Worm (Caenorhabditis elegans) whole organism, young adult: ENCODE data around the gene glb-22.

Source experiments
- B0261.1 ChIP-seq: sonication (generic microtip); optimal IDR thresholded peaks from 2 replicates; lab custom pipeline; 2016; ENCODE audit warnings: mild to moderate bottlenecking, missing genetic modification characterization, moderate library complexity, missing compliant biosample characterization
- D2030.7 ChIP-seq: fragments of 200-800 bp; sonication (Bioruptor generic); IDR thresholded peaks from 2 replicates; pipeline ENCODE4 v1.3.6; 2022; ENCODE audit warnings: missing genetic modification reagents, missing genetic modification characterization, missing compliant biosample characterization
- F10E7.11 ChIP-seq: sonication (generic microtip); optimal IDR thresholded peaks from 2 replicates; lab custom pipeline; 2017; ENCODE audit warnings: mild to moderate bottlenecking, missing genetic modification characterization, moderate library complexity, missing compliant biosample characterization
- F33H1.4 ChIP-seq: fragments of 200-800 bp; sonication (Bioruptor generic); IDR thresholded peaks from 2 replicates; pipeline ENCODE4 v1.3.6; 2022; ENCODE audit warnings: missing genetic modification reagents, missing genetic modification characterization, missing compliant biosample characterization
- F39B2.1 ChIP-seq: fragments of 200-800 bp; sonication (Bioruptor generic); IDR thresholded peaks from 2 replicates; pipeline ENCODE4 v1.3.6; 2022; ENCODE audit warnings: missing genetic modification reagents, missing genetic modification characterization, missing compliant biosample characterization
- F55B11.4 ChIP-seq: sonication (generic microtip); optimal IDR thresholded peaks from 2 replicates; lab custom pipeline; 2016; ENCODE audit warnings: missing compliant biosample characterization, missing genetic modification characterization, borderline replicate concordance; ENCODE audit not compliant: insufficient read depth
- F57C9.4 ChIP-seq: sonication (generic microtip); optimal IDR thresholded peaks from 2 replicates; lab custom pipeline; 2017; ENCODE audit warnings: mild to moderate bottlenecking, missing genetic modification characterization, missing compliant biosample characterization
- K12H6.12 ChIP-seq: fragments of 200-800 bp; sonication (Bioruptor generic); optimal IDR thresholded peaks from 2 replicates; lab custom pipeline; 2018; ENCODE audit warnings: mild to moderate bottlenecking, missing genetic modification characterization, missing compliant biosample characterization
- T26A5.8 ChIP-seq: sonication (generic microtip); optimal IDR thresholded peaks from 2 replicates; lab custom pipeline; 2016; ENCODE audit warnings: missing genetic modification characterization, missing compliant biosample characterization
- Y53G8AR.9 ChIP-seq: fragments of 200-800 bp; sonication (Bioruptor generic); conservative IDR thresholded peaks from 2 replicates; pipeline ENCODE4 v1.3.6; 2022; ENCODE audit warnings: missing genetic modification reagents, missing genetic modification characterization, missing compliant biosample characterization
- Y67H2A.10 ChIP-seq: fragments of 200-800 bp; sonication (Bioruptor generic); conservative IDR thresholded peaks from 2 replicates; pipeline ENCODE4 v1.3.6; 2022; ENCODE audit warnings: missing genetic modification reagents, missing genetic modification characterization, missing compliant biosample characterization
- Y79H2A.3 ChIP-seq: fragments of 200-800 bp; sonication (Bioruptor generic); conservative IDR thresholded peaks from 2 replicates; pipeline ENCODE4 v1.3.6; 2022; ENCODE audit warnings: missing genetic modification reagents, missing genetic modification characterization, missing compliant biosample characterization
- attf-5 ChIP-seq: fragments of 200-800 bp; sonication (Bioruptor generic); optimal IDR thresholded peaks from 2 replicates; lab custom pipeline; 2018; ENCODE audit warnings: mild to moderate bottlenecking, missing genetic modification characterization, missing compliant biosample characterization
- ccch-3 ChIP-seq: fragments of 200-800 bp; sonication (Bioruptor generic); optimal IDR thresholded peaks from 2 replicates; lab custom pipeline; 2018; ENCODE audit warnings: mild to moderate bottlenecking, missing genetic modification characterization, missing compliant biosample characterization
- cebp-1 ChIP-seq, 2 experiments: fragments of 200-800 bp in 1 of 2; sonication (Bioruptor generic) in 1 of 2; sonication (generic microtip) in 1 of 2; IDR thresholded peaks in 1 of 2; optimal IDR thresholded peaks in 1 of 2; 2 replicates each; pipeline versions ENCODE4 v1.3.6 to Lab custom; 2017 to 2022; ENCODE audit warnings: missing compliant biosample characterization in 2 of 2, missing genetic modification characterization in 2 of 2, mild to moderate bottlenecking in 1 of 2, missing genetic modification reagents in 1 of 2, moderate library complexity in 1 of 2
- ceh-40 ChIP-seq: fragments of 200-800 bp; sonication (Bioruptor generic); IDR thresholded peaks from 2 replicates; pipeline ENCODE4 v1.3.6; 2022; ENCODE audit warnings: missing genetic modification characterization, missing compliant biosample characterization
- dox-1 ChIP-seq: fragments of 200-800 bp; sonication (Bioruptor generic); IDR thresholded peaks from 2 replicates; pipeline ENCODE4 v1.3.6; 2022; ENCODE audit warnings: missing genetic modification reagents, missing genetic modification characterization, missing compliant biosample characterization
- dpff-1 ChIP-seq: sonication (generic microtip); optimal IDR thresholded peaks from 2 replicates; lab custom pipeline; 2017; ENCODE audit warnings: mild to moderate bottlenecking, missing genetic modification characterization, missing compliant biosample characterization
- egl-18 ChIP-seq: fragments of 200-800 bp; sonication (Bioruptor generic); IDR thresholded peaks from 2 replicates; pipeline ENCODE4 v1.3.6; 2022; ENCODE audit warnings: missing genetic modification reagents, missing genetic modification characterization, missing compliant biosample characterization
- egrh-3 ChIP-seq: fragments of 200-800 bp; sonication (Bioruptor generic); IDR thresholded peaks from 2 replicates; pipeline ENCODE4 v1.3.6; 2022; ENCODE audit warnings: missing genetic modification reagents, missing genetic modification characterization, missing compliant biosample characterization
- gei-17 ChIP-seq: fragments of 200-800 bp; sonication (Bioruptor generic); optimal IDR thresholded peaks from 2 replicates; lab custom pipeline; 2018; ENCODE audit warnings: mild to moderate bottlenecking, missing genetic modification characterization, missing compliant biosample characterization
- hlh-12 ChIP-seq: sonication (generic microtip); optimal IDR thresholded peaks from 2 replicates; lab custom pipeline; 2016; ENCODE audit warnings: missing genetic modification characterization, missing compliant biosample characterization
- hrde-1 ChIP-seq: sonication (generic microtip); optimal IDR thresholded peaks from 2 replicates; lab custom pipeline; 2016; ENCODE audit warnings: missing genetic modification characterization, mild to moderate bottlenecking, missing compliant biosample characterization, moderate library complexity, missing genotype, missing genetic modification reagents, borderline replicate concordance
- lin-35 ChIP-seq, 3 experiments: fragments of 150-350 bp in 2 of 3; sonication (generic microtip) in 1 of 3; optimal IDR thresholded peaks; 2 replicates each; lab custom pipeline; 2014 to 2018; ENCODE audit warnings: missing biosample characterization in 3 of 3, missing genetic modification characterization in 3 of 3, missing genetic modification reagents in 3 of 3
- madf-3 ChIP-seq: fragments of 200-800 bp; sonication (Bioruptor generic); IDR thresholded peaks from 2 replicates; pipeline ENCODE4 v1.3.6; 2022; ENCODE audit warnings: missing genetic modification reagents, missing genetic modification characterization, missing compliant biosample characterization
- madf-8 ChIP-seq: fragments of 200-800 bp; sonication (Bioruptor generic); conservative IDR thresholded peaks from 2 replicates; pipeline ENCODE4 v1.3.6; 2022; ENCODE audit warnings: missing genetic modification reagents, missing genetic modification characterization, missing compliant biosample characterization
- nhr-120 ChIP-seq: fragments of 200-800 bp; sonication (Bioruptor generic); IDR thresholded peaks from 2 replicates; pipeline ENCODE4 v1.3.6; 2022; ENCODE audit warnings: missing genetic modification characterization, missing compliant biosample characterization
- snpc-1.1 ChIP-seq: sonication (generic microtip); optimal IDR thresholded peaks from 2 replicates; lab custom pipeline; 2017; ENCODE audit warnings: missing genetic modification characterization, mild to moderate bottlenecking, missing compliant biosample characterization, antibody characterized with exemption, moderate library complexity, missing genotype, missing genetic modification reagents; ENCODE audit not compliant: insufficient read depth
- snpc-4 ChIP-seq, 5 experiments: fragments of 150-350 bp in 1 of 5; sonication (generic microtip) in 4 of 5; optimal IDR thresholded peaks; 2 replicates each; lab custom pipeline; 2014 to 2018; ENCODE audit warnings: missing genetic modification characterization in 5 of 5, missing biosample characterization in 3 of 5, antibody characterized with exemption in 2 of 5, mild to moderate bottlenecking in 2 of 5, missing compliant biosample characterization in 2 of 5, missing genotype in 2 of 5, moderate library complexity in 2 of 5, missing genetic modification reagents in 1 of 5
- tlf-1 ChIP-seq: fragments of 200-800 bp; sonication (Bioruptor generic); optimal IDR thresholded peaks from 2 replicates; lab custom pipeline; 2018; ENCODE audit warnings: mild to moderate bottlenecking, missing genetic modification characterization, missing compliant biosample characterization
- unc-62 ChIP-seq: fragments of 150-350 bp; optimal IDR thresholded peaks from 2 replicates; lab custom pipeline; 2014; ENCODE audit warnings: missing biosample characterization, missing genetic modification reagents, missing genetic modification characterization
- xnd-1 ChIP-seq: sonication (generic microtip); optimal IDR thresholded peaks from 2 replicates; lab custom pipeline; 2016; ENCODE audit warnings: missing genotype, missing genetic modification reagents, missing genetic modification characterization, missing compliant biosample characterization
- ztf-28 ChIP-seq: fragments of 200-800 bp; sonication (Bioruptor generic); IDR thresholded peaks from 2 replicates; pipeline ENCODE4 v1.3.6; 2022; ENCODE audit warnings: missing genetic modification reagents, missing genetic modification characterization, missing compliant biosample characterization

Gene glb-22

DNA sequence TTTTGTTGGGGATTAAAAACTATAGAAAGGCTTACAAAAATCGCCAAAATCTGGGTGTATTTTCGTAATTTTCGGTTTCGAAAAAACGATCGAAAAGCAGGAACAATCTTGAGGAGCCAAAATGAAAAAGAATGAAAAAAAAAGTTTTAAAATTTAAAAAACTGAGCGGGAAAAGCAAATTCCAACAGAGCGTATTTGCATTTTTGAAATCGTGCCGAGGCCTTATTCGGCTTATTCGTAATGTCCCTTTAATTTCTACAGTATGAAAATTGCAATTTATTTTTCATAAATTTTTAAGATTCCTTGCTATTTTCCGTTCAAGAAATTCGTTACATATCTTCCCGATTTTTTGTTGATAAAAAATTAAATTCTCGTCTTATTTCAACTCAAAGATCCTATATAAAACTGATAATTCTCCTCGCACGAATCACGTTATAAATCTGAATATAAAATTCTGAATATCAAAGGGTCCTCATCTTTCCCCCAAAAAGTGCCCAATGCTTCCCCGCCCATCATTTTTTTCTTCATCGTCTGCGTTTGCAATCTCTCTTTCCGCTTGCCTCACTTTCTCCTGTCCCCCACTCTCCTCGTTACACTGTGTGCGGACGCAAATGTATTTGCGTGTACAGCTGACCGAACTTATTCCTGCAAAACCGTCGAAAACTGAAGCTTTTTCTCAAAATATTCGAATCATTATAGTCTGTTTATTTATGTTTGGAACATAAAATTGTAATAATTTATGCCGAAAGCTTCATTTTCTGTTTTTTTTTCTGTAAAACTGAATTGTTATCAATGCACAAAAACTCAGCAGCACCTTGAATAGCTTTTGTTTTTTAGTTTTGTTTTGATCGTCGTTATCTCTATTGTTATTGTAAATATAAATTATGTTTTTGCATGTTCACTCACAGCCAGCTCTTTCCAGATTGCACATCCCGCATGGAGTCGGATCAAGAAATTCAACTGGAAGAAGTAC lies 46.0 kb downstream of the glb-22 start, which contains the start of the genes rfc-1 and pmp-3 (continued):
- TF ChIP-seq F39B2.1, result no peak
- no peak for TF ChIP-seq Y79H2A.3 (GFP tag; lab: Robert Waterston, UW)
- TF ChIP-seq egrh-3, result no peak
- no peak for TF ChIP-seq F57C9.4 (tag; lab: Kevin White, UChicago)
- TF ChIP-seq attf-5, result no peak
- TF ChIP-seq lin-35 (GFP tag; optimal IDR thresholded peaks at IDR 0.05; lab: Kevin White, UChicago), result peak in 1 of 3 experiments; percentile 34
- TF ChIP-seq egl-18, result no peak
- TF ChIP-seq F55B11.4 (tag; lab: Kevin White, UChicago), result no peak
- TF ChIP-seq Y67H2A.10 (GFP tag; lab: Robert Waterston, UW), result no peak
- TF ChIP-seq F10E7.11 (tag; lab: Kevin White, UChicago), result no peak
- TF ChIP-seq ztf-28, result no peak
- no peak for TF ChIP-seq T26A5.8 (tag; lab: Kevin White, UChicago)
- TF ChIP-seq F33H1.4 (GFP tag; lab: Robert Waterston, UW), result peak; percentile 88
- no peak for TF ChIP-seq gei-17 (GFP tag; lab: Kevin White, UChicago)

DNA sequence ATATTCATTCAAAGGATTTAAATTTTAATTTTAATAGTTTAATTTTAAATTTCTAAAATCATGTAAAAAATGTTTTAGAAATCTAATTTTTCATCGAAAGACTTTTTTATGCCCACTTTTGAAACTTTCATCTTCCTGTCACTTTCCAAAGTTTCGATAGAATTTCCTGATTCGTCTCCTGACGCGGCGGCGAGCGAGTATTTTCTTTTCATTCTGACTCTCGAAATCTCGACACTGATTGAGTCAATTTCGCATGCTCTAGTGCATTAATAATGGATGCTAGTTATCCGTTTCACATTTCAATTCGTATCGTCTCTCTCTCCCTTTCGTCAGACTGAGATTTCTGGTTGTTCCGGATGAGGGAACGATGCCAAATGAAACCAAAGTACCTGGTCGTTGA lies 48.8 kb downstream of the glb-22 start:
- TF ChIP-seq dpff-1 (tag; lab: Kevin White, UChicago) (no peak), madf-3 (GFP tag; lab: Robert Waterston, UW) (no peak), F55B11.4 (tag; lab: Kevin White, UChicago) (no peak), ceh-40 (no peak), nhr-120 (GFP tag; lab: Robert Waterston, UW) (no peak), xnd-1 (tag; lab: Kevin White, UChicago) (no peak), hlh-12 (tag; lab: Kevin White, UChicago) (no peak), attf-5 (no peak), D2030.7 (GFP tag; lab: Robert Waterston, UW) (no peak), madf-8 (GFP tag; lab: Robert Waterston, UW) (no peak), snpc-4 (GFP tag; optimal IDR thresholded peaks at IDR 0.05; lab: Kevin White, UChicago) (no peak), snpc-4 (tag; optimal IDR thresholded peaks at IDR 0.05; lab: Kevin White, UChicago) (no peak), cebp-1 (GFP tag; IDR thresholded peaks at IDR 0.05; lab: Robert Waterston, UW) (no peak), cebp-1 (tag; optimal IDR thresholded peaks at IDR 0.05; lab: Kevin White, UChicago) (no peak), snpc-1.1 (tag; lab: Kevin White, UChicago) (no peak), unc-62 (GFP tag; lab: Kevin White, UChicago) (no peak), hrde-1 (tag; lab: Kevin White, UChicago) (no peak), dox-1 (GFP tag; lab: Robert Waterston, UW) (no peak)

DNA sequence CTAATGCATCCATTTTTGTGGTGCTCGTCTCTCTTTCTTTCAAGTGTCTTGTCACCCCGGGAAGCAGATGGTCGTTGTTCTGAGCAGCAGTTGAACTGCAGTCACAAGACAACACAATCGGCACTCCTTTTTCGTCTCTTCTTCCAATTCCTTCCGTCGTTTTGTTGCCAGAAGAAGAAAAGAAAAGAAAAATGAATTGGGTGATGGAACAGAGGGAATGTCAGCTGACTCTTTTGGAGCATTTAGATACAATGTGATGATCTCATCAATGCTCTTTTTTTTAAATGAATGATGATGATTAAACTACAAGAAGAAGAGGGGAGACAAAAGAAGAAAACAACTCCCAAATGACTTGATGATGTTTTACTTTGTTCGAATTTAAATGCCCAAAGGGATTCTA lies 49.9 kb downstream of the glb-22 start:
- TF ChIP-seq snpc-4 (GFP tag; optimal IDR thresholded peaks at IDR 0.05; lab: Kevin White, UChicago), result no peak
- TF ChIP-seq snpc-4 (tag; optimal IDR thresholded peaks at IDR 0.05; lab: Kevin White, UChicago), result no peak
- TF ChIP-seq cebp-1 (GFP tag; IDR thresholded peaks at IDR 0.05; lab: Robert Waterston, UW), result no peak
- TF ChIP-seq cebp-1 (tag; optimal IDR thresholded peaks at IDR 0.05; lab: Kevin White, UChicago), result peak; percentile 19

DNA sequence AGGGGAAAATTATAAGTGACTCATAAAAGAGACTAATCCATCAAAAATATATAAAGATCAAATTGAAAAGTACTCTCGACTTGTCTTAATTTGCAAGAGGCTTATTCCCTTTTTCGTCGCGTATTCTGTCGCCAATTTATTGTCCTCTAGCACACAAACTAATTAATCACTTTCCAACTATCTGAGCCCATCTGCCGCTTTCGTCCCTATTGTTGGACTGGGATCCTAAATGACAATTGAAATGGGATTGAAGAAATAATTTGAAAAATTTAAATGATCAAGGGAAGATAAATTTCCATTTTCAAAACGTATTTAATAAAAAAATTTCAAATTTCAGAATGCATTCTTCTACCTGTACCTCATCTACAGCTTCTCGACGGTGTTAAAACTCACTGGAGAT lies 50.6 kb downstream of the glb-22 start:
- TF ChIP-seq K12H6.12 (tag; lab: Kevin White, UChicago) (no peak), tlf-1 (no peak), Y53G8AR.9 (no peak), ccch-3 (GFP tag; lab: Kevin White, UChicago) (no peak), B0261.1 (tag; lab: Kevin White, UChicago) (no peak), ztf-28 (no peak), T26A5.8 (tag; lab: Kevin White, UChicago) (no peak)
- TF ChIP-seq, all 124 proteins: peak for 0
